Fruit fly (Drosophila melanogaster) whole organism, embryonic: ENCODE data around the gene barc.
A peak's percentile ranks its signal among the peaks of the same experiment; 100 is the strongest.

Experiments used
- CG10209 ChIP-seq: fragments of 200-800 bp; sonication (Bioruptor generic); optimal IDR thresholded peaks from 3 replicates; lab custom pipeline; 2017; ENCODE audit warnings: missing biosample characterization, mild to moderate bottlenecking, missing genetic modification characterization, missing genetic modification reagents
- CG1024 ChIP-seq: fragments of 200-800 bp; sonication (Bioruptor generic); IDR thresholded peaks from 2 replicates; pipeline ENCODE4 v1.3.6; 2022; ENCODE audit warnings: missing biosample characterization, missing genetic modification characterization
- CG12104 ChIP-seq: fragments of 200-800 bp; sonication (Bioruptor generic); optimal IDR thresholded peaks from 3 replicates; lab custom pipeline; 2016; ENCODE audit warnings: missing biosample characterization, missing genetic modification characterization
- CG1832 ChIP-seq: fragments of 200-800 bp; sonication (Bioruptor generic); optimal IDR thresholded peaks from 2 replicates; lab custom pipeline; 2017; ENCODE audit warnings: missing biosample characterization, mild to moderate bottlenecking, missing genetic modification characterization, inconsistent platforms
- CG2129 ChIP-seq: fragments of 200-800 bp; sonication (Bioruptor generic); IDR thresholded peaks from 2 replicates; pipeline ENCODE4 v1.3.6; 2022; ENCODE audit warnings: missing biosample characterization, missing genetic modification characterization; ENCODE audit not compliant: partially characterized antibody
- CG30403 ChIP-seq: fragments of 200-800 bp; sonication (Bioruptor generic); optimal IDR thresholded peaks from 3 replicates; lab custom pipeline; 2016; ENCODE audit warnings: missing biosample characterization, missing genetic modification characterization
- CG31365 ChIP-seq: fragments of 200-800 bp; sonication (Bioruptor generic); optimal IDR thresholded peaks from 2 replicates; lab custom pipeline; 2018; ENCODE audit warnings: missing biosample characterization, mild to moderate bottlenecking, missing genetic modification characterization
- CG34224 ChIP-seq: fragments of 200-800 bp; sonication (Bioruptor generic); IDR thresholded peaks from 3 replicates; pipeline ENCODE4 v1.3.6; 2022; ENCODE audit warnings: missing biosample characterization, missing genetic modification characterization; ENCODE audit not compliant: partially characterized antibody
- CG4360 ChIP-seq: fragments of 200-800 bp; sonication (Bioruptor generic); IDR thresholded peaks from 2 replicates; pipeline ENCODE4 v1.3.6; 2022; ENCODE audit warnings: missing biosample characterization, missing genetic modification characterization
- CG4854 ChIP-seq: fragments of 200-800 bp; sonication (Bioruptor generic); optimal IDR thresholded peaks from 2 replicates; lab custom pipeline; 2016; ENCODE audit warnings: missing biosample characterization, missing genetic modification characterization, inconsistent platforms
- CG7745 ChIP-seq: fragments of 200-800 bp; sonication (Bioruptor generic); optimal IDR thresholded peaks from 2 replicates; lab custom pipeline; 2018; ENCODE audit warnings: missing biosample characterization, mild to moderate bottlenecking, missing genetic modification characterization, moderate library complexity
- CG8281 ChIP-seq: fragments of 200-800 bp; sonication (Bioruptor generic); optimal IDR thresholded peaks from 2 replicates; lab custom pipeline; 2018; ENCODE audit warnings: missing biosample characterization, mild to moderate bottlenecking, missing genetic modification characterization, moderate library complexity
- HmgD ChIP-seq: fragments of 200-800 bp; sonication (Bioruptor generic); optimal IDR thresholded peaks from 3 replicates; lab custom pipeline; 2016; ENCODE audit warnings: missing biosample characterization, missing genetic modification characterization
- MBD-R2 ChIP-seq: fragments of 200-800 bp; sonication (Bioruptor generic); IDR thresholded peaks from 2 replicates; pipeline ENCODE4 v1.3.6; 2022; ENCODE audit warnings: missing biosample characterization, missing genetic modification characterization
- Med ChIP-seq: fragments of 200-800 bp; sonication (Bioruptor generic); peaks from one replicate; lab custom pipeline; 2016; ENCODE audit warnings: missing biosample characterization, missing genetic modification characterization, mild to moderate bottlenecking, inconsistent platforms, moderate library complexity
- Nf-YB ChIP-seq: fragments of 200-800 bp; sonication (Bioruptor generic); optimal IDR thresholded peaks from 3 replicates; lab custom pipeline; 2019; ENCODE audit warnings: missing biosample characterization, mild to moderate bottlenecking, missing genetic modification characterization, moderate library complexity
- Nf-YC ChIP-seq: fragments of 200-800 bp; optimal IDR thresholded peaks from 3 replicates; lab custom pipeline; 2019; ENCODE audit warnings: missing biosample characterization, mild to moderate bottlenecking, missing genetic modification characterization, moderate library complexity
- PHDP ChIP-seq: fragments of 200-800 bp; sonication (Bioruptor generic); optimal IDR thresholded peaks from 3 replicates; lab custom pipeline; 2018; ENCODE audit warnings: missing biosample characterization, mild to moderate bottlenecking, missing genetic modification characterization, moderate library complexity
- Pdp1 ChIP-seq, 2 experiments: fragments of 200-800 bp; sonication (Bioruptor generic); optimal IDR thresholded peaks; 3 replicates each; lab custom pipeline; 2016; ENCODE audit warnings: missing biosample characterization in 2 of 2, missing genetic modification characterization in 2 of 2, mild to moderate bottlenecking in 1 of 2, moderate library complexity in 1 of 2
- Taf1 ChIP-seq: fragments of 200-800 bp; sonication (Bioruptor generic); IDR thresholded peaks from 2 replicates; pipeline ENCODE4 v1.3.6; 2022; ENCODE audit warnings: missing biosample characterization, missing genetic modification characterization
- Trl ChIP-seq, 3 experiments: fragments of >200 bp in 2 of 3; fragments of 200-800 bp in 1 of 3; sonication (Bioruptor generic) in 1 of 3; optimal IDR thresholded peaks; 2 replicates in 1 of 3; 3 replicates in 2 of 3; lab custom pipeline; 2016 to 2017; ENCODE audit warnings: missing biosample characterization in 1 of 3, missing genetic modification characterization in 1 of 3
- ab ChIP-seq: fragments of 200-800 bp; sonication (Bioruptor generic); optimal IDR thresholded peaks from 2 replicates; lab custom pipeline; 2016; ENCODE audit warnings: missing biosample characterization, missing genetic modification characterization
- amos ChIP-seq: fragments of 200-800 bp; sonication (Bioruptor generic); IDR thresholded peaks from 2 replicates; pipeline ENCODE4 v1.3.6; 2022; ENCODE audit warnings: missing biosample characterization, missing genetic modification characterization; ENCODE audit not compliant: partially characterized antibody
- ara ChIP-seq: fragments of 200-800 bp; sonication (Bioruptor generic); IDR thresholded peaks from 2 replicates; pipeline ENCODE4 v1.3.6; 2022; ENCODE audit warnings: missing biosample characterization, missing genetic modification characterization
- cg ChIP-seq: fragments of 200-800 bp; sonication (Bioruptor generic); optimal IDR thresholded peaks from 3 replicates; lab custom pipeline; 2019; ENCODE audit warnings: missing biosample characterization, mild to moderate bottlenecking, missing genetic modification characterization, moderate library complexity
- chinmo ChIP-seq: fragments of 200-800 bp; sonication (Bioruptor generic); IDR thresholded peaks from 4 replicates; pipeline ENCODE4 v1.3.6; 2022; ENCODE audit warnings: missing biosample characterization, missing genetic modification characterization; ENCODE audit not compliant: partially characterized antibody
- ci ChIP-seq: fragments of 200-800 bp; sonication (Bioruptor generic); IDR thresholded peaks from 3 replicates; pipeline ENCODE4 v1.3.6; 2022; ENCODE audit warnings: missing biosample characterization, missing genetic modification characterization
- croc ChIP-seq: fragments of 200-800 bp; sonication (Bioruptor generic); conservative IDR thresholded peaks from 3 replicates; pipeline ENCODE4 v1.3.6; 2022; ENCODE audit warnings: missing biosample characterization, missing genetic modification characterization
- crol ChIP-seq: fragments of 200-800 bp; sonication (Bioruptor generic); IDR thresholded peaks from 2 replicates; pipeline ENCODE4 v1.3.6; 2022; ENCODE audit warnings: missing biosample characterization, missing genetic modification characterization
- cwo ChIP-seq: fragments of 200-800 bp; sonication (Bioruptor generic); optimal IDR thresholded peaks from 3 replicates; lab custom pipeline; 2017; ENCODE audit warnings: missing biosample characterization, missing genetic modification characterization, mild to moderate bottlenecking, moderate library complexity, missing genetic modification reagents
- dmrt99B ChIP-seq: fragments of 200-800 bp; sonication (Bioruptor generic); optimal IDR thresholded peaks from 2 replicates; lab custom pipeline; 2018; ENCODE audit warnings: missing biosample characterization, mild to moderate bottlenecking, missing genetic modification characterization, moderate library complexity
- dysf ChIP-seq: fragments of 200-800 bp; sonication (Bioruptor generic); IDR thresholded peaks from 3 replicates; pipeline ENCODE4 v1.3.6; 2022; ENCODE audit warnings: missing biosample characterization, missing genetic modification characterization
- ewg ChIP-seq: fragments of 200-800 bp; sonication (Bioruptor generic); optimal IDR thresholded peaks from 3 replicates; lab custom pipeline; 2017; ENCODE audit warnings: mild to moderate bottlenecking, missing biosample characterization, missing genetic modification reagents, missing genetic modification characterization
- grau ChIP-seq: fragments of 200-800 bp; optimal IDR thresholded peaks from 3 replicates; lab custom pipeline; 2019; ENCODE audit warnings: missing biosample characterization, mild to moderate bottlenecking, missing genetic modification characterization, moderate library complexity
- gsb ChIP-seq: fragments of 200-800 bp; sonication (Bioruptor generic); IDR thresholded peaks from 2 replicates; pipeline ENCODE4 v1.3.6; 2022; ENCODE audit warnings: missing biosample characterization, missing genetic modification characterization
- ham ChIP-seq: fragments of 200-800 bp; sonication (Bioruptor generic); IDR thresholded peaks from 2 replicates; pipeline ENCODE4 v1.3.6; 2022; ENCODE audit warnings: missing biosample characterization, missing genetic modification characterization
- jigr1 ChIP-seq: fragments of 200-800 bp; sonication (Bioruptor generic); IDR thresholded peaks from 3 replicates; pipeline ENCODE4 v1.3.6; 2022; ENCODE audit warnings: missing biosample characterization, missing genetic modification characterization
- otp ChIP-seq: fragments of 200-800 bp; sonication (Bioruptor generic); IDR thresholded peaks from 3 replicates; pipeline ENCODE4, ENCODE4 v1.3.6; 2022; ENCODE audit warnings: missing biosample characterization, missing genetic modification characterization
- phol ChIP-seq: fragments of 200-800 bp; sonication (Bioruptor generic); optimal IDR thresholded peaks from 3 replicates; lab custom pipeline; 2018; ENCODE audit warnings: missing biosample characterization, mild to moderate bottlenecking, missing genetic modification characterization, moderate library complexity
- repo ChIP-seq: fragments of 200-800 bp; sonication (Bioruptor generic); optimal IDR thresholded peaks from 2 replicates; lab custom pipeline; 2016; ENCODE audit warnings: missing biosample characterization, missing genetic modification characterization
- seq ChIP-seq: fragments of 200-800 bp; sonication (Bioruptor generic); IDR thresholded peaks from 2 replicates; pipeline ENCODE4 v1.3.6; 2022; ENCODE audit warnings: missing biosample characterization, missing genetic modification characterization
- slbo ChIP-seq: fragments of 200-800 bp; sonication (Bioruptor generic); IDR thresholded peaks from 2 replicates; pipeline ENCODE4 v1.3.6; 2022; ENCODE audit warnings: missing biosample characterization, missing genetic modification characterization
- tap ChIP-seq: fragments of 200-800 bp; optimal IDR thresholded peaks from 3 replicates; lab custom pipeline; 2019; ENCODE audit warnings: missing biosample characterization, mild to moderate bottlenecking, missing genetic modification characterization, moderate library complexity
- tll ChIP-seq, 2 experiments: fragments of 200-800 bp in 1 of 2; fragments of >200 bp in 1 of 2; sonication (Bioruptor generic) in 1 of 2; optimal IDR thresholded peaks; 2 replicates each; lab custom pipeline; 2017 to 2019; ENCODE audit warnings: missing biosample characterization in 2 of 2, missing genetic modification characterization in 2 of 2, mild to moderate bottlenecking in 1 of 2, moderate library complexity in 1 of 2
- tx ChIP-seq: fragments of 200-800 bp; sonication (Bioruptor generic); optimal IDR thresholded peaks from 2 replicates; lab custom pipeline; 2016; ENCODE audit warnings: missing biosample characterization, missing genetic modification characterization
- vvl ChIP-seq: fragments of 200-800 bp; sonication (Bioruptor generic); IDR thresholded peaks from 2 replicates; pipeline ENCODE4 v1.3.6; 2022; ENCODE audit warnings: missing biosample characterization, missing genetic modification characterization
- z ChIP-seq: fragments of 200-800 bp; sonication (Bioruptor generic); IDR thresholded peaks from 3 replicates; pipeline ENCODE4 v1.3.6; 2022; ENCODE audit warnings: missing biosample characterization, missing genetic modification characterization

barc gene

DNA sequence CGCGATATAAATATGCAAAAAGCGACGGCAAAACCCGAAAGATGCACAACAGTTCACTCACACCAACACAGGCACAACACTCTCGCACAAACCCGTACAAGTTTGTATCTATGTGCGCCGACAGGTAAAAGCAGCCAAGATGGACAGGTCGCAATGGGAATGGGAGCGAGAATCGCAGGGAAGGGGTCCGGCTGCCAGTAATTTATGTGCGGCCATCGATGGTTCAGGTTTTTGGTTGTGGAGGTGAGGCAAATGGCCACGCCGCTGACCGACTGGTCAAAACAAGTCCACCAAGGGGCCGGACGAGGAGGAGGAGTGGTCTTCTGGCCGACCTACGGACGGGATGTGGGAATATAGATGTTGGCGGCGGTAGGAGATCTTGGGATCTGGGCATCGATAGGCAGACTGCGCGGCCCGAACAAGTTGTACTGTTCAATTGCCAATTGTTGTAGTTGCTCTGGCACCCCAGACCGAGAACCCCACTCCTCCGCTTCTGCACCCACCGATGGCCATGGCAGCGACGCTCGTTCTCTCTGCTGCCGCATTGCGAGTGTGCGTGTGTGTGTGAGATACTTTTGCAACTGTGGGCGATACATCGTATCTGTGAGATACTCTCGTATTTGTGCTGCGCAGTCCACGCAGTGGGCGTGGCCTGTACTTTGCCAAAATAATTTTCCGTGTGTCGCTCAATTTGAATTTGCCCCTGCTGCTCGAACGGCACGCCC is 27.4 kb upstream of the barc start (continued):
- TF ChIP-seq crol (peak; percentile 65), amos (GFP tag; lab: Robert Waterston, UW) (0 out of 2 replicates have a peak, but pooled peaks have one; percentile 13), Trl (optimal IDR thresholded peaks at IDR 0.05; lab: Kevin White, UChicago) (peak; percentile 19 to 23), Trl (GFP tag; optimal IDR thresholded peaks at IDR 0.05; lab: Kevin White, UChicago) (no peak), ewg (GFP tag; lab: Kevin White, UChicago) (peak; percentile 48), chinmo (0 out of 4 replicates have a peak, but pooled peaks have one; percentile 27), cwo (GFP tag; lab: Kevin White, UChicago) (no peak)

DNA sequence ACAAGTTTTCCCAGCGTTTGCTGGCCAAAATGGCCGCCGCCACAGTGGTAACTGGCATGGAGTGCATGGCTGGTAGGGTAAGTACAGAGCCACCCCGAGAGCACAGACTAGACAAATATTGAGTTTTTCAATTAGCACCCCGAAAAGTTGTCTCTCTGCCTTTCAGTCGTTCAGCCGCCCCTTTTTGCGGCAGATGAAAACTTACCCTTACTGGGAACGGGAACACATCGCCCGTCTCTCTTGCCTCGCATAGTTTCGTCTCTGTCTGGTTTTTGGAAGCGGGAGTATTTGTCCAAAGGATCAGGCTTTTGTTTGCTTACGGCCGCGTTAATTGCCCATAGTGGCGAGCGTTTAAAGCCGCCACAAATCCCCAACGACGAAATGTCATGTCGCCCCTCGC is 25.8 kb upstream of the barc start:
- no peak for TF ChIP-seq tx (GFP tag; lab: Kevin White, UChicago)
- TF ChIP-seq CG7745 = no peak
- TF ChIP-seq CG34224 (GFP tag; lab: Robert Waterston, UW) = no peak
- TF ChIP-seq CG2129 (GFP tag; lab: Robert Waterston, UW) = no peak
- 0 out of 2 replicates have a peak, but pooled peaks have one; percentile 17 for TF ChIP-seq CG4360
- peak; percentile 78 for TF ChIP-seq Nf-YB (GFP tag; lab: Kevin White, UChicago)
- TF ChIP-seq repo = no peak
- TF ChIP-seq tll (GFP tag; optimal IDR thresholded peaks at IDR 0.05; lab: Kevin White, UChicago) = peak in 1 of 2 experiments; percentile 19
- TF ChIP-seq dysf (GFP tag; lab: Robert Waterston, UW) = no peak
- TF ChIP-seq ci (GFP tag; lab: Robert Waterston, UW) = no peak
- no peak for TF ChIP-seq Taf1 (GFP tag; lab: Robert Waterston, UW)
- no peak for TF ChIP-seq CG10209 (GFP tag; lab: Kevin White, UChicago)
- TF ChIP-seq CG31365 = no peak
- TF ChIP-seq CG4854 (GFP tag; lab: Kevin White, UChicago) = no peak
- no peak for TF ChIP-seq Pdp1 (GFP tag; optimal IDR thresholded peaks at IDR 0.05; lab: Kevin White, UChicago)
- no peak for TF ChIP-seq CG12104
- TF ChIP-seq CG30403 (GFP tag; lab: Kevin White, UChicago) = no peak
- no peak for TF ChIP-seq croc (GFP tag; lab: Robert Waterston, UW)
- no peak for TF ChIP-seq PHDP (tag; lab: Kevin White, UChicago)
- no peak for TF ChIP-seq ab (GFP tag; lab: Kevin White, UChicago)
- TF ChIP-seq seq (GFP tag; lab: Robert Waterston, UW) = peak; percentile 93
- no peak for TF ChIP-seq CG8281
- TF ChIP-seq dmrt99B = no peak
- TF ChIP-seq Med (GFP tag; lab: Kevin White, UChicago) = peak; percentile 19
- TF ChIP-seq Nf-YC (tag; lab: Kevin White, UChicago) = peak; percentile 88
- peak; percentile 41; the same call in 1 of the 2 replicates for TF ChIP-seq ara
- no peak for TF ChIP-seq vvl (GFP tag; lab: Robert Waterston, UW)
- TF ChIP-seq slbo (GFP tag; lab: Robert Waterston, UW) = no peak
- TF ChIP-seq CG1024 (GFP tag; lab: Robert Waterston, UW) = no peak
- TF ChIP-seq cg (GFP tag; lab: Kevin White, UChicago) = peak; percentile 17
- peak; percentile 70 for TF ChIP-seq grau (tag; lab: Kevin White, UChicago)
- peak; percentile 18 for TF ChIP-seq phol
- peak; percentile 59 for TF ChIP-seq CG1832
- TF ChIP-seq MBD-R2 (GFP tag; lab: Robert Waterston, UW) = no peak
- no peak for TF ChIP-seq ham (GFP tag; lab: Robert Waterston, UW)
- 0 out of 3 replicates have a peak, but pooled peaks have one; percentile 15 for TF ChIP-seq z (GFP tag; lab: Robert Waterston, UW)
- TF ChIP-seq gsb (GFP tag; lab: Robert Waterston, UW) = no peak
- TF ChIP-seq jigr1 (GFP tag; lab: Robert Waterston, UW) = no peak
- TF ChIP-seq otp = 0 out of 3 replicates have a peak, but pooled peaks have one; percentile 24
- no peak for TF ChIP-seq HmgD
- no peak for TF ChIP-seq tap (tag; lab: Kevin White, UChicago)
